Worm (Caenorhabditis elegans): ENCODE results near the gene plx-2.

ce11 chrII:14413709-14414108, 11.0 kb downstream of the plx-2 start:
- TF ChIP-seq repo-1 (tag; optimal IDR thresholded peaks at IDR 0.05) = no peak
- no peak for TF ChIP-seq nfyb-1 (GFP tag; IDR thresholded peaks at IDR 0.05)
- TF ChIP-seq F10E7.11 (tag; optimal IDR thresholded peaks at IDR 0.05) = no peak
- no peak for TF ChIP-seq unc-62 (GFP tag; optimal IDR thresholded peaks at IDR 0.05)
- TF ChIP-seq F22D6.2 (tag; optimal IDR thresholded peaks at IDR 0.05) = no peak
- no peak for TF ChIP-seq B0261.1 (tag; optimal IDR thresholded peaks at IDR 0.05)

All from whole organism, young adult.